Worm (Caenorhabditis elegans) whole organism, mixed stage, embryonic: ENCODE measurements around the gene col-119.

ENCODE experiments used
- M03D4.4 ChIP-seq: sonication (generic microtip); optimal IDR thresholded peaks from 2 replicates; lab custom pipeline; 2017; ENCODE audit warnings: mild to moderate bottlenecking, missing genetic modification characterization, missing compliant biosample characterization
- bed-3 ChIP-seq: fragments of 200-800 bp; sonication (Bioruptor generic); optimal IDR thresholded peaks from 3 replicates; lab custom pipeline; 2018; ENCODE audit warnings: mild to moderate bottlenecking, missing genetic modification characterization, moderate library complexity, missing compliant biosample characterization
- blmp-1 ChIP-seq: fragments of 150-350 bp; optimal IDR thresholded peaks from 2 replicates; lab custom pipeline; 2014; ENCODE audit warnings: missing biosample characterization, missing genetic modification characterization
- ceh-39 ChIP-seq: fragments of 150-350 bp; optimal IDR thresholded peaks from 2 replicates; lab custom pipeline; 2014; ENCODE audit warnings: missing biosample characterization, missing genetic modification characterization
- ceh-83 ChIP-seq: fragments of 200-800 bp; sonication (Bioruptor generic); optimal IDR thresholded peaks from 2 replicates; lab custom pipeline; 2018; ENCODE audit warnings: mild to moderate bottlenecking, missing genetic modification characterization, missing compliant biosample characterization
- ces-1 ChIP-seq: fragments of 150-350 bp; optimal IDR thresholded peaks from 2 replicates; lab custom pipeline; 2014; ENCODE audit warnings: missing biosample characterization, missing genetic modification reagents, missing genetic modification characterization
- elt-1 ChIP-seq: sonication (generic microtip); optimal IDR thresholded peaks from 2 replicates; lab custom pipeline; 2017; ENCODE audit warnings: missing genetic modification characterization, mild to moderate bottlenecking, missing compliant biosample characterization, antibody characterized with exemption, moderate library complexity, borderline replicate concordance; ENCODE audit not compliant: insufficient read depth
- elt-3 ChIP-seq: fragments of 150-350 bp; optimal IDR thresholded peaks from 2 replicates; lab custom pipeline; 2014; ENCODE audit warnings: missing biosample characterization, missing genetic modification characterization
- ham-2 ChIP-seq: fragments of 200-800 bp; sonication (Bioruptor generic); optimal IDR thresholded peaks from 2 replicates; lab custom pipeline; 2018; ENCODE audit warnings: mild to moderate bottlenecking, missing genetic modification characterization, missing compliant biosample characterization
- hlh-1 ChIP-seq: fragments of 150-350 bp; optimal IDR thresholded peaks from 2 replicates; lab custom pipeline; 2014; ENCODE audit warnings: missing biosample characterization, missing genetic modification reagents, missing genetic modification characterization
- lin-13 ChIP-seq: fragments of 150-350 bp; optimal IDR thresholded peaks from 2 replicates; lab custom pipeline; 2014; ENCODE audit warnings: missing biosample characterization, missing genetic modification characterization
- lin-32 ChIP-seq: fragments of 200-800 bp; sonication (Bioruptor generic); optimal IDR thresholded peaks from 2 replicates; lab custom pipeline; 2018; ENCODE audit warnings: mild to moderate bottlenecking, missing genetic modification characterization, missing compliant biosample characterization
- lsy-2 ChIP-seq: fragments of 150-350 bp; optimal IDR thresholded peaks from 2 replicates; lab custom pipeline; 2014; ENCODE audit warnings: missing biosample characterization, missing genetic modification characterization
- mab-5 ChIP-seq: fragments of 150-350 bp; optimal IDR thresholded peaks from 2 replicates; lab custom pipeline; 2014; ENCODE audit warnings: missing biosample characterization, missing genetic modification characterization
- mep-1 ChIP-seq: fragments of 150-350 bp; optimal IDR thresholded peaks from 2 replicates; lab custom pipeline; 2017; ENCODE audit warnings: missing biosample characterization, missing genetic modification reagents, missing genetic modification characterization, inconsistent platforms
- mls-2 ChIP-seq: sonication (generic microtip); optimal IDR thresholded peaks from 2 replicates; lab custom pipeline; 2016; ENCODE audit warnings: mild to moderate bottlenecking, missing genetic modification characterization, moderate library complexity, missing compliant biosample characterization
- nhr-12 ChIP-seq: fragments of 150-350 bp; optimal IDR thresholded peaks from 2 replicates; lab custom pipeline; 2014; ENCODE audit warnings: missing biosample characterization, missing genetic modification characterization
- nhr-2 ChIP-seq: fragments of 150-350 bp; optimal IDR thresholded peaks from 2 replicates; lab custom pipeline; 2014; ENCODE audit warnings: missing biosample characterization, missing genetic modification characterization
- nhr-28 ChIP-seq: fragments of 150-350 bp; optimal IDR thresholded peaks from 2 replicates; lab custom pipeline; 2014; ENCODE audit warnings: missing biosample characterization, missing genetic modification characterization
- nhr-76 ChIP-seq: sonication (generic microtip); optimal IDR thresholded peaks from 2 replicates; lab custom pipeline; 2017; ENCODE audit warnings: missing biosample characterization, missing genetic modification characterization
- pha-4 ChIP-seq: fragments of 150-350 bp; optimal IDR thresholded peaks from 2 replicates; lab custom pipeline; 2018; ENCODE audit warnings: missing biosample characterization, missing genetic modification reagents, missing genetic modification characterization
- sem-2 ChIP-seq: fragments of 200-800 bp; sonication (Bioruptor generic); optimal IDR thresholded peaks from 2 replicates; lab custom pipeline; 2018; ENCODE audit warnings: mild to moderate bottlenecking, missing genetic modification characterization, missing compliant biosample characterization
- snpc-4 ChIP-seq: fragments of 150-350 bp; optimal IDR thresholded peaks from 2 replicates; lab custom pipeline; 2014; ENCODE audit warnings: missing biosample characterization, missing genetic modification characterization
- sptf-1 ChIP-seq: sonication (generic microtip); optimal IDR thresholded peaks from 2 replicates; lab custom pipeline; 2017; ENCODE audit warnings: mild to moderate bottlenecking, missing genetic modification characterization, moderate library complexity, missing compliant biosample characterization
- tbx-8 ChIP-seq: fragments of 200-800 bp; sonication (Bioruptor generic); optimal IDR thresholded peaks from 2 replicates; lab custom pipeline; 2018; ENCODE audit warnings: mild to moderate bottlenecking, missing genetic modification characterization, moderate library complexity, missing compliant biosample characterization
- unc-120 ChIP-seq: sonication (generic microtip); optimal IDR thresholded peaks from 2 replicates; lab custom pipeline; 2017; ENCODE audit warnings: missing genetic modification characterization, missing compliant biosample characterization; ENCODE audit not compliant: poor library complexity, severe bottlenecking
- unc-39 ChIP-seq: fragments of 150-350 bp; optimal IDR thresholded peaks from 2 replicates; lab custom pipeline; 2014; ENCODE audit warnings: missing biosample characterization, missing genetic modification characterization
- unc-62 ChIP-seq: fragments of 150-350 bp; optimal IDR thresholded peaks from 2 replicates; lab custom pipeline; 2014; ENCODE audit warnings: missing biosample characterization, missing genetic modification reagents, missing genetic modification characterization
- zip-8 ChIP-seq: fragments of 150-350 bp; optimal IDR thresholded peaks from 2 replicates; lab custom pipeline; 2014; ENCODE audit warnings: missing biosample characterization, missing genetic modification characterization
- ztf-11 ChIP-seq: fragments of 150-350 bp; optimal IDR thresholded peaks from 2 replicates; lab custom pipeline; 2014; ENCODE audit warnings: missing biosample characterization, missing genetic modification characterization

The col-119 gene

ce11 chrIV:8954126-8954525 is 25.5 kb downstream of the col-119 start:
- TF ChIP-seq nhr-12 (tag; lab: Kevin White, UChicago) (no peak), nhr-76 (tag; lab: Kevin White, UChicago) (no peak)
- TF ChIP-seq, all 35 proteins: peak for 0

DNA sequence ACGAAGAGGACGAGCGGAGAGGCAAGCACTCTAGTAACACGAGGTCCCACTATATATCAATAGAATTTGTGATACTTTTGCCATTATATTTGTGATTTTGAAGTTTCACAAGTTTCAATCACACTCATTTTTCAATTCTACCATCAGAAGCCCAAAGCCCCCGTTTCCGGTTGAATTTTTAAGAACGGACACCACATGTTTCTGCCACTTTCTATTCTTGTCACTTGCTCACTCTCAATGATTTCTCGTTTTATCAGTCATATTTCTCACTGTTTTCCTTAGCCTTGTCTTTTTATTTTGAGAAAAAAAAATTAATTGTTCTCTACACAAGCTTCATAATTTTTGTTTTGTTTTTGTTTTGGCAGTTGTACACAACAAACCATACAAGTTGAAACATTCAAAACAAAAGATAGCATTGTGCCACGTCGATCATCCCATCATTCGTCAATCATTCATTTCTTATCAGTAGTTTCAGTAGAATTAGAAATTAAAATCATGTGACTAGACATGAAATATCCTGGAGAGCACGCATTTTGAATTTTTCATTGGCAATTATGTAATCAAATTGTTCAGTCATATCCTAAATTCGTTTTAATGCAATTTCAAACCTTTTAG is 27.5 kb downstream of the col-119 start:
- TF ChIP-seq nhr-28 (tag; lab: Kevin White, UChicago) (no peak), hlh-1 (no peak), nhr-12 (tag; lab: Kevin White, UChicago) (no peak), ces-1 (GFP tag; lab: Kevin White, UChicago) (no peak), ceh-39 (tag; lab: Kevin White, UChicago) (no peak), unc-39 (tag; lab: Kevin White, UChicago) (no peak), mab-5 (tag; lab: Kevin White, UChicago) (no peak), blmp-1 (no peak), nhr-2 (tag; lab: Kevin White, UChicago) (no peak), sptf-1 (tag; lab: Kevin White, UChicago) (no peak), lin-13 (tag; lab: Kevin White, UChicago) (no peak), pha-4 (no peak), ham-2 (GFP tag; lab: Kevin White, UChicago) (no peak), sem-2 (no peak), mls-2 (no peak), elt-1 (no peak), unc-62 (GFP tag; lab: Kevin White, UChicago) (no peak), unc-120 (tag; lab: Kevin White, UChicago) (no peak), bed-3 (GFP tag; lab: Kevin White, UChicago) (no peak)

DNA sequence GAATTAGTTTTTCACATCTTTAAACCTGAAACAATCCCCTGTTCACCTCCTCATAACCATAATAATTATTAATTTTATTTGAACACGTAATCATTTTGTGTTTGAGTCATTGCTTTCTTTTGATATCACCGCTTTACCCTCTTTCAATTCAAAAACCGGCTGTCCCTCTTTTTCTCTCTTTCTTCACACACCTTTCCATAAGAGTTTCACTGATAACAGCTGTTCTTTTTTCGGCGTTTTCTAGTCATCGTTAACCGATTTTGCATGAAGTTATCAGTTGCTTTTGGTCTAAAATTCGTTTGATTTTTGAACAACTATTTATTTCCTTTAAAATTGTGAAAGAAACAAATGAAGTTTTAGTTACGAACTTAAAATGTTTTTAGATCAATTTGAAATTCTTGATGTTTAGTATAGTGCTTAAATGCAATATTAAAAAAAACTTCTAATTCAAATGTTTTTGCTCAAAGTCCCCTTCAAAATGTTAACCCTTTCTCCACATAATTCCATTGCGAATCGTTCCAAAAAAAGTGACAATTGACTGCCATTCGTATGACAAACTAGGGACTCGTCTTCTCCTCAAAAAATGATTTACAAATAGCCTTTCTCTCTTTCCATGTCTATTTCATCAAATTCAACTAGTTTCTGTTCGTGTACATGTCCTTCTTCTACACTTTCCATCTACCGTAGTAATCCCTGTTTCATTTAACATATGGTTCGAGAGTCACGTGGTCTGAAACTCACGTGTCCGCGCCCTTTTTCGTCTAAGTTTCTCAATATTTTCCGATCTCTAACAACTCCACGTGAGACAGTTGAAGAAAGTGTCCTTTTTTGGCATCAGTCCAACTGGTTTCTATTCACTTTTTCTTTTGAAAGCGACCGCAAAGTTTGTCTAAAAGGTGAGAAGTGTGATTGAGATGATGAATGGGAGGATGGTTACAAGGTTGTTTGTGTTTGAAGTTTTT is 30.2 kb downstream of the col-119 start:
- TF ChIP-seq zip-8 (tag; lab: Kevin White, UChicago) (no peak), M03D4.4 (tag; lab: Kevin White, UChicago) (no peak), pha-4 (no peak), mep-1 (tag; lab: Kevin White, UChicago) (no peak), ztf-11 (no peak), lsy-2 (tag; lab: Kevin White, UChicago) (no peak), snpc-4 (tag; lab: Kevin White, UChicago) (no peak), lin-32 (GFP tag; lab: Kevin White, UChicago) (no peak), elt-3 (tag; lab: Kevin White, UChicago) (no peak), ceh-83 (GFP tag; lab: Kevin White, UChicago) (no peak), ceh-39 (tag; lab: Kevin White, UChicago) (no peak), tbx-8 (GFP tag; lab: Kevin White, UChicago) (no peak), nhr-2 (tag; lab: Kevin White, UChicago) (no peak)

DNA sequence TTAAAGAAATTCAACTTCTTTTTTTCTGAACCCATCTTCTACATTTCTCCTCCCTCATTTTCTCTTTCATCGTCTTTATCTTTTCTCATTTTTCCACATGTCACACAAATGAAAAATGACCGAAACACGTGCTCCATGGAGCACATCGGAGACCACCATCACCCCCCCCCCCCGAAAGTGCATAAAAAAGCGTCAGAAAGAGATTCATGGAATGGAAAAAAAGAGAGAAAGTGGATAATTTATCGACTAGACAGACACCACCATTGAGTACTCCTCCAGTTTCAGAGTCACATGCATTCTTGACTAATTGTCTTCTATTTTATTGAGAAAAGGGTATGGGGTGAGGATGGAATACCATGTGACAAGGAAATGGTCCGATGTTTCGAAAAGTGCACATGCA is 32.4 kb downstream of the col-119 start:
- TF ChIP-seq ces-1 (GFP tag; lab: Kevin White, UChicago) (no peak), mab-5 (tag; lab: Kevin White, UChicago) (peak; percentile 37), unc-62 (GFP tag; lab: Kevin White, UChicago) (peak; percentile 33), unc-120 (tag; lab: Kevin White, UChicago) (peak; percentile 50)

ce11 chrIV:8943430-8943829 is 36.2 kb downstream of the col-119 start:
- TF ChIP-seq unc-120 (tag; lab: Kevin White, UChicago) (no peak), mab-5 (tag; lab: Kevin White, UChicago) (no peak), ces-1 (GFP tag; lab: Kevin White, UChicago) (peak; percentile 73), nhr-12 (tag; lab: Kevin White, UChicago) (no peak)
